Worm (Caenorhabditis elegans) whole organism, young adult: ENCODE results near the gene ada-2.

ENCODE experiments used
- C06A6.2 ChIP-seq: fragments of 200-800 bp; sonication (Bioruptor generic); conservative IDR thresholded peaks from 2 replicates; pipeline ENCODE4 v1.3.6; 2022; ENCODE audit warnings: missing genetic modification characterization, missing compliant biosample characterization
- D2030.7 ChIP-seq: fragments of 200-800 bp; sonication (Bioruptor generic); IDR thresholded peaks from 2 replicates; pipeline ENCODE4 v1.3.6; 2022; ENCODE audit warnings: missing genetic modification reagents, missing genetic modification characterization, missing compliant biosample characterization
- F37B4.10 ChIP-seq: fragments of 200-800 bp; sonication (Bioruptor generic); IDR thresholded peaks from 2 replicates; pipeline ENCODE4 v1.3.6; 2022; ENCODE audit warnings: missing genetic modification characterization, missing compliant biosample characterization
- F39B2.1 ChIP-seq: fragments of 200-800 bp; sonication (Bioruptor generic); IDR thresholded peaks from 2 replicates; pipeline ENCODE4 v1.3.6; 2022; ENCODE audit warnings: missing genetic modification reagents, missing genetic modification characterization, missing compliant biosample characterization
- F55B11.4 ChIP-seq: sonication (generic microtip); optimal IDR thresholded peaks from 2 replicates; lab custom pipeline; 2016; ENCODE audit warnings: missing compliant biosample characterization, missing genetic modification characterization, borderline replicate concordance; ENCODE audit not compliant: insufficient read depth
- F57C9.4 ChIP-seq: sonication (generic microtip); optimal IDR thresholded peaks from 2 replicates; lab custom pipeline; 2017; ENCODE audit warnings: mild to moderate bottlenecking, missing genetic modification characterization, missing compliant biosample characterization
- K12H6.12 ChIP-seq: fragments of 200-800 bp; sonication (Bioruptor generic); optimal IDR thresholded peaks from 2 replicates; lab custom pipeline; 2018; ENCODE audit warnings: mild to moderate bottlenecking, missing genetic modification characterization, missing compliant biosample characterization
- Y67H2A.10 ChIP-seq: fragments of 200-800 bp; sonication (Bioruptor generic); conservative IDR thresholded peaks from 2 replicates; pipeline ENCODE4 v1.3.6; 2022; ENCODE audit warnings: missing genetic modification reagents, missing genetic modification characterization, missing compliant biosample characterization
- Y79H2A.3 ChIP-seq: fragments of 200-800 bp; sonication (Bioruptor generic); conservative IDR thresholded peaks from 2 replicates; pipeline ENCODE4 v1.3.6; 2022; ENCODE audit warnings: missing genetic modification reagents, missing genetic modification characterization, missing compliant biosample characterization
- aptf-2 ChIP-seq: fragments of 200-800 bp; sonication (Bioruptor generic); conservative IDR thresholded peaks from 2 replicates; pipeline ENCODE4 v1.3.6; 2022; ENCODE audit warnings: missing genetic modification reagents, missing genetic modification characterization, missing compliant biosample characterization
- atf-7 ChIP-seq: sonication (generic microtip); optimal IDR thresholded peaks from 2 replicates; lab custom pipeline; 2017; ENCODE audit warnings: mild to moderate bottlenecking, missing genetic modification characterization, missing compliant biosample characterization
- ccch-3 ChIP-seq: fragments of 200-800 bp; sonication (Bioruptor generic); optimal IDR thresholded peaks from 2 replicates; lab custom pipeline; 2018; ENCODE audit warnings: mild to moderate bottlenecking, missing genetic modification characterization, missing compliant biosample characterization
- ceh-27 ChIP-seq: fragments of 200-800 bp; sonication (Bioruptor generic); optimal IDR thresholded peaks from 2 replicates; lab custom pipeline; 2018; ENCODE audit warnings: mild to moderate bottlenecking, missing genetic modification characterization, moderate library complexity, missing compliant biosample characterization
- ceh-58 ChIP-seq: fragments of 200-800 bp; sonication (Bioruptor generic); IDR thresholded peaks from 2 replicates; pipeline ENCODE4 v1.3.6; 2022; ENCODE audit warnings: missing genetic modification characterization, missing compliant biosample characterization
- ceh-91 ChIP-seq: fragments of 200-800 bp; sonication (Bioruptor generic); IDR thresholded peaks from 2 replicates; pipeline ENCODE4 v1.3.6; 2022; ENCODE audit warnings: missing genetic modification reagents, missing genetic modification characterization, missing compliant biosample characterization
- dpff-1 ChIP-seq: sonication (generic microtip); optimal IDR thresholded peaks from 2 replicates; lab custom pipeline; 2017; ENCODE audit warnings: mild to moderate bottlenecking, missing genetic modification characterization, missing compliant biosample characterization
- efl-1 ChIP-seq: fragments of 150-350 bp; optimal IDR thresholded peaks from 2 replicates; lab custom pipeline; 2014; ENCODE audit warnings: missing biosample characterization, missing genetic modification reagents, missing genetic modification characterization
- fkh-3 ChIP-seq: sonication (generic microtip); optimal IDR thresholded peaks from 2 replicates; lab custom pipeline; 2016; ENCODE audit warnings: mild to moderate bottlenecking, missing genetic modification characterization, missing compliant biosample characterization
- hlh-26 ChIP-seq: fragments of 200-800 bp; sonication (Bioruptor generic); conservative IDR thresholded peaks from 2 replicates; pipeline ENCODE4 v1.3.6; 2022; ENCODE audit warnings: missing genetic modification reagents, missing genetic modification characterization, missing compliant biosample characterization
- hsf-1 ChIP-seq: fragments of 200-800 bp; sonication (Bioruptor generic); IDR thresholded peaks from 2 replicates; pipeline ENCODE4 v1.3.6; 2022; ENCODE audit warnings: missing genetic modification reagents, missing genetic modification characterization, missing compliant biosample characterization
- lag-1 ChIP-seq: fragments of 200-800 bp; sonication (Bioruptor generic); IDR thresholded peaks from 2 replicates; pipeline ENCODE4 v1.3.6; 2022; ENCODE audit warnings: missing genetic modification reagents, missing genetic modification characterization, missing compliant biosample characterization
- lin-54 ChIP-seq: fragments of 200-800 bp; sonication (Bioruptor generic); optimal IDR thresholded peaks from 2 replicates; lab custom pipeline; 2018; ENCODE audit warnings: mild to moderate bottlenecking, missing genetic modification characterization, missing compliant biosample characterization
- nfya-2 ChIP-seq: fragments of 200-800 bp; sonication (Bioruptor generic); IDR thresholded peaks from 2 replicates; pipeline ENCODE4 v1.3.6; 2022; ENCODE audit warnings: missing genetic modification reagents, missing genetic modification characterization, missing compliant biosample characterization
- nhr-120 ChIP-seq: fragments of 200-800 bp; sonication (Bioruptor generic); IDR thresholded peaks from 2 replicates; pipeline ENCODE4 v1.3.6; 2022; ENCODE audit warnings: missing genetic modification characterization, missing compliant biosample characterization
- nhr-179 ChIP-seq: sonication (generic microtip); optimal IDR thresholded peaks from 2 replicates; lab custom pipeline; 2016; ENCODE audit warnings: mild to moderate bottlenecking, missing genetic modification characterization, missing compliant biosample characterization
- nhr-80 ChIP-seq: sonication (generic microtip); optimal IDR thresholded peaks from 2 replicates; lab custom pipeline; 2016; ENCODE audit warnings: missing genetic modification characterization, missing compliant biosample characterization
- rec-8 ChIP-seq, 2 experiments: sonication (generic microtip); optimal IDR thresholded peaks; 2 replicates each; lab custom pipeline; 2016; ENCODE audit warnings: mild to moderate bottlenecking in 2 of 2, missing genetic modification characterization in 2 of 2, missing genetic modification reagents in 2 of 2, missing genotype in 2 of 2, missing biosample characterization in 1 of 2, missing compliant biosample characterization in 1 of 2, moderate library complexity in 1 of 2
- sea-2 ChIP-seq: fragments of 200-800 bp; sonication (Bioruptor generic); IDR thresholded peaks from 2 replicates; pipeline ENCODE4 v1.3.6; 2022; ENCODE audit warnings: missing genetic modification characterization, missing compliant biosample characterization
- snpc-1.1 ChIP-seq: sonication (generic microtip); optimal IDR thresholded peaks from 2 replicates; lab custom pipeline; 2017; ENCODE audit warnings: missing genetic modification characterization, mild to moderate bottlenecking, missing compliant biosample characterization, antibody characterized with exemption, moderate library complexity, missing genotype, missing genetic modification reagents; ENCODE audit not compliant: insufficient read depth
- snpc-1.3 ChIP-seq: sonication (generic microtip); optimal IDR thresholded peaks from 2 replicates; lab custom pipeline; 2017; ENCODE audit warnings: missing genetic modification characterization, mild to moderate bottlenecking, missing compliant biosample characterization, antibody characterized with exemption, moderate library complexity, missing genotype, missing genetic modification reagents; ENCODE audit not compliant: insufficient read depth
- snpc-4 ChIP-seq, 5 experiments: fragments of 150-350 bp in 1 of 5; sonication (generic microtip) in 4 of 5; optimal IDR thresholded peaks; 2 replicates each; lab custom pipeline; 2014 to 2018; ENCODE audit warnings: missing genetic modification characterization in 5 of 5, missing biosample characterization in 3 of 5, antibody characterized with exemption in 2 of 5, mild to moderate bottlenecking in 2 of 5, missing compliant biosample characterization in 2 of 5, missing genotype in 2 of 5, moderate library complexity in 2 of 5, missing genetic modification reagents in 1 of 5
- somi-1 ChIP-seq: fragments of 200-800 bp; sonication (Bioruptor generic); optimal IDR thresholded peaks from 2 replicates; lab custom pipeline; 2018; ENCODE audit warnings: mild to moderate bottlenecking, missing genetic modification characterization, missing compliant biosample characterization
- tlf-1 ChIP-seq: fragments of 200-800 bp; sonication (Bioruptor generic); optimal IDR thresholded peaks from 2 replicates; lab custom pipeline; 2018; ENCODE audit warnings: mild to moderate bottlenecking, missing genetic modification characterization, missing compliant biosample characterization
- unc-130 ChIP-seq: sonication (generic microtip); optimal IDR thresholded peaks from 2 replicates; lab custom pipeline; 2016; ENCODE audit warnings: missing genetic modification reagents, missing genetic modification characterization, missing compliant biosample characterization
- ztf-22 ChIP-seq: fragments of 200-800 bp; sonication (Bioruptor generic); optimal IDR thresholded peaks from 2 replicates; lab custom pipeline; 2018; ENCODE audit warnings: mild to moderate bottlenecking, missing genetic modification characterization, moderate library complexity, missing compliant biosample characterization

The ada-2 gene

DNA sequence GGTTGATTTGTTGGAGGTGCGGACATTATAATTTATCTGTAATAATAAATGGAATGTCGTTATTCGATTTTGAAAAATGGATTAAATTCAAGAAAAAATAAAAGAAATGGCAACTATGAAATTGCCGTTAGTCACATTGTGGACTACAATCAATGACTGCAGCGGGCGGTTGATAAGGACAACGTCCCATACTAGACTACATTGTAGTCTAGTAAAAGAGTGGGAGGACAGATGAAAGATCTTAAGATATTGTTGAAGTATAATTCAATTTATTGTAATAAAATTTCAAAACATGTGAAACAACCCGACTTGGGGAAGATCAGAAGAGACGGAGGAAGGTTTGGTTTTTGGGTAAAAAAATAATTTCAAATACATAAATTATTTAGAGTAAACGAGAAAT, at the start of gene ada-2, which contains the start of gene prx-13:
Gene ada-2 (plus strand): TSS at position 282 of the 400 bp plus-strand sequence.
Gene prx-13 (minus strand): TSS at position 38 of the 400 bp plus-strand sequence.
- TF ChIP-seq hsf-1 (GFP tag; lab: Robert Waterston, UW) (no peak), snpc-4 (GFP tag; optimal IDR thresholded peaks at IDR 0.05; lab: Kevin White, UChicago) (no peak), snpc-4 (tag; optimal IDR thresholded peaks at IDR 0.05; lab: Kevin White, UChicago) (peak in 1 of 4 experiments; percentile 15), nhr-80 (tag; lab: Kevin White, UChicago) (peak; percentile 62)
- TF ChIP-seq, all 124 proteins: peak for 2

ce11 chrII:7203110-7203509, 48.9 kb upstream of the ada-2 start, which contains the start of gene srd-56:
srd-56 (minus strand) TSS chrII:7203210.
- no peak for TF ChIP-seq ceh-27
- TF ChIP-seq fkh-3 (tag; lab: Kevin White, UChicago): no peak
- TF ChIP-seq unc-130 (GFP tag; lab: Kevin White, UChicago): no peak
- TF ChIP-seq ceh-91 (GFP tag; lab: Robert Waterston, UW): no peak
- TF ChIP-seq ceh-58 (GFP tag; lab: Robert Waterston, UW): no peak
- TF ChIP-seq aptf-2: no peak
- no peak for TF ChIP-seq F55B11.4 (tag; lab: Kevin White, UChicago)
- no peak for TF ChIP-seq lin-54 (GFP tag; lab: Kevin White, UChicago)

DNA sequence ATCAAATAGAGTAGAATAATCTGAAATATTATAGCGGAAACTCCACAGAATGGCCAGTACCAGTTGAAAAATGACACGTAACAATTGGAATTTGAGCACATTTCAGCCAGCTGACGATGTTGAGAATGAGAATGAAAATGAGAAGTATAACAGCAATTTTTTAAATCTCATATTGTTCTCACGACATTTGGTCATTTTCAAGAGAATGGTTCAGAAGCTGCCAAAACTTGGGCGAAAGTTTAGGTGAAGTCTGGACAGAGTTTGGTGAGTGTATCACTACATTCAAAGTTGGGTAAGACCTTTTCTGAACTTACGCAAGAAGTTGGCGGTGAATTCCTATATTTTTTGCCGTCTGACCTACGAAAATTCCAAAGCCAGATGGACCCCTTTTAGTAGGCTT, 47.1 kb upstream of the ada-2 start, which contains the start of gene srd-58:
Gene srd-58 (minus strand): TSS at position 101 of the 400 bp plus-strand sequence.
- no peak for TF ChIP-seq lag-1 (GFP tag; lab: Robert Waterston, UW)
- TF ChIP-seq F37B4.10: no peak
- TF ChIP-seq F39B2.1 (GFP tag; lab: Robert Waterston, UW): no peak
- TF ChIP-seq K12H6.12 (tag; lab: Kevin White, UChicago): no peak
- no peak for TF ChIP-seq Y79H2A.3
- TF ChIP-seq nhr-179 (tag; lab: Kevin White, UChicago): no peak
- no peak for TF ChIP-seq hlh-26 (GFP tag; lab: Robert Waterston, UW)
- TF ChIP-seq ztf-22 (GFP tag; lab: Kevin White, UChicago): no peak
- TF ChIP-seq dpff-1: no peak
- TF ChIP-seq atf-7 (tag; lab: Kevin White, UChicago): no peak
- no peak for TF ChIP-seq snpc-1.1 (tag; lab: Kevin White, UChicago)

DNA sequence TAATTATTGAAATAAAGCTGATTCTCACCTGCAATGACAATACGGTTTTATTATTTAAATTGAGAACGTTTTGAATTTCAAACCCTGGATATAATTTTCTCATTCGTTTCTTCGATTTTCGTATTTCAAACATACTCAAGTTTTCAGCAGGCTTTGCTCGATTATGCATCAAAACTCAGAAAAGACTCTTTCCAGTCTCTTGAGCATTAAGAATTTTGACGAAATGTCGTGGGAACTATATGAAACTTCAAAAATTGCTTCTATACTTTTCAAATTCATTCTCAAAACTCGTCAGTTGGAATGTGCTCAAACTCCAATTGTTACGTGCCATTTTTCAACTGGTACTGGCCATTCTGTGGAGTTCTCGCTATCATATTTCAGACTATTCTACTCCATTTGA, 46.7 kb upstream of the ada-2 start, which contains the start of gene srd-59:
Gene srd-59 (plus strand): TSS at position 301 of the 400 bp plus-strand sequence.
- no peak for TF ChIP-seq ccch-3 (GFP tag; lab: Kevin White, UChicago)
- no peak for TF ChIP-seq F57C9.4 (tag; lab: Kevin White, UChicago)
- TF ChIP-seq C06A6.2: no peak
- no peak for TF ChIP-seq tlf-1 (GFP tag; lab: Kevin White, UChicago)
- no peak for TF ChIP-seq Y67H2A.10 (GFP tag; lab: Robert Waterston, UW)
- TF ChIP-seq somi-1: no peak
- TF ChIP-seq snpc-1.3 (tag; lab: Kevin White, UChicago): no peak
- TF ChIP-seq, all 124 proteins: peak for 0

DNA sequence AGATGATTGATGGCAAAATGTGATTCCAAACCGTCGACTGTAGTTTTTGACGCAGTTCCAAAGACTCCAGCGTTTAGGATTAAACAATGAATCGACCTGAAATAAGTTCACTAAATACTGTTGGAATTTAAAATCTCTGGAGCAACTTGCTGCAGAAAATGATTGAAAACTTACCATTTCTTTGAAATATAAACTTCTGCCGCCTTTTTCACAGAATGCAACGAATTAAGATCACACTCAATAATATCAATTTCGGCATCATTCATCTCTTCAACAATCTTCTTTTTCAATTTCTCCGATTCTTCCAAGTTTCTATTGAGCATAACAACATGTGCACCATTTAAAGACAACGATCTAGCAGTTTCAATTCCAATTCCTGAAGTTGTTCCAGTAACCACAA, 44.4 kb upstream of the ada-2 start:
- TF ChIP-seq D2030.7 (no peak), rec-8 (tag; optimal IDR thresholded peaks at IDR 0.05; lab: Kevin White, UChicago) (no peak), Y79H2A.3 (no peak), efl-1 (GFP tag; lab: Kevin White, UChicago) (no peak), nhr-120 (no peak), nhr-80 (tag; lab: Kevin White, UChicago) (no peak), nfya-2 (GFP tag; lab: Robert Waterston, UW) (no peak), sea-2 (GFP tag; lab: Robert Waterston, UW) (no peak), hlh-26 (GFP tag; lab: Robert Waterston, UW) (no peak)
- TF ChIP-seq, all 124 proteins: peak for 0
